Worm (Caenorhabditis elegans): ENCODE data around the gene pde-4.

pde-4 gene

ce11 chrII:7599357-7599756, 51.7 kb downstream of the pde-4 start, which contains the start of gene npp-21:
Gene npp-21 (plus strand): TSS chrII:7599657.
- no peak for TF ChIP-seq ceh-16 (tag; optimal IDR thresholded peaks at IDR 0.05)
- no peak for TF ChIP-seq jun-1 (tag; optimal IDR thresholded peaks at IDR 0.05)
- TF ChIP-seq nhr-11 (tag; optimal IDR thresholded peaks at IDR 0.05): no peak
- no peak for TF ChIP-seq pha-4 (tag; optimal IDR thresholded peaks at IDR 0.05)
- TF ChIP-seq hmg-11 (tag; optimal IDR thresholded peaks at IDR 0.05): no peak
- TF ChIP-seq elt-3 (tag; optimal IDR thresholded peaks at IDR 0.05): no peak
- no peak for TF ChIP-seq nhr-25 (tag; optimal IDR thresholded peaks at IDR 0.05)
- TF ChIP-seq R02D3.7 (tag; optimal IDR thresholded peaks at IDR 0.05): no peak
- no peak for TF ChIP-seq nhr-43 (tag; optimal IDR thresholded peaks at IDR 0.05; ENCODE audit: poor library complexity, severe bottlenecking)
- no peak for TF ChIP-seq lin-15B (tag; optimal IDR thresholded peaks at IDR 0.05)
- TF ChIP-seq skn-1 (tag; optimal IDR thresholded peaks at IDR 0.05): no peak
- TF ChIP-seq egl-27 (tag; optimal IDR thresholded peaks at IDR 0.05): no peak
- no peak for TF ChIP-seq daf-12 (tag; optimal IDR thresholded peaks at IDR 0.05)
- no peak for TF ChIP-seq nhr-23 (tag; optimal IDR thresholded peaks at IDR 0.05)
- TF ChIP-seq egl-5 (tag; optimal IDR thresholded peaks at IDR 0.05): no peak

- TF ChIP-seq elt-2 (tag; optimal IDR thresholded peaks at IDR 0.05) (peak; percentile 11), unc-62 (GFP tag; optimal IDR thresholded peaks at IDR 0.05) (no peak), ztf-11 (tag; optimal IDR thresholded peaks at IDR 0.05) (no peak)
Measured at ce11 chrII:7598702-7599314, 52.2 kb downstream of the pde-4 start, which contains the start of gene pgam-5. Gene pgam-5 (minus strand): TSS chrII:7598752.

- TF ChIP-seq ama-1 (optimal IDR thresholded peaks at IDR 0.05) (no peak), ceh-28 (tag; optimal IDR thresholded peaks at IDR 0.05) (no peak), nhr-77 (tag; optimal IDR thresholded peaks at IDR 0.05) (no peak), egl-27 (tag; optimal IDR thresholded peaks at IDR 0.05) (no peak), pha-4 (tag; optimal IDR thresholded peaks at IDR 0.05) (no peak), ceh-9 (tag; optimal IDR thresholded peaks at IDR 0.05) (no peak)
Measured at ce11 chrII:7594812-7595211, 56.2 kb downstream of the pde-4 start, which contains the start of gene syd-1. Gene syd-1 (minus strand): TSS chrII:7594912.

ce11 chrII:7594262-7594661, 56.8 kb downstream of the pde-4 start:
- TF ChIP-seq fkh-10 (GFP tag; optimal IDR thresholded peaks at IDR 0.05) (peak; percentile 79), ceh-16 (tag; optimal IDR thresholded peaks at IDR 0.05) (no peak), aly-2 (tag; optimal IDR thresholded peaks at IDR 0.05) (no peak), daf-12 (tag; optimal IDR thresholded peaks at IDR 0.05) (no peak), nhr-28 (tag; optimal IDR thresholded peaks at IDR 0.05) (no peak)

ce11 chrII:7593227-7593626, 57.8 kb downstream of the pde-4 start:
- TF ChIP-seq nhr-237 (tag; optimal IDR thresholded peaks at IDR 0.05) (no peak), ceh-16 (tag; optimal IDR thresholded peaks at IDR 0.05) (no peak), elt-1 (tag; optimal IDR thresholded peaks at IDR 0.05) (no peak), fkh-10 (GFP tag; optimal IDR thresholded peaks at IDR 0.05) (peak; percentile 38), fkh-2 (tag; optimal IDR thresholded peaks at IDR 0.05) (no peak), skn-1 (tag; optimal IDR thresholded peaks at IDR 0.05) (peak; percentile 50), tbx-2 (tag; optimal IDR thresholded peaks at IDR 0.05) (peak; percentile 20), hmg-11 (tag; optimal IDR thresholded peaks at IDR 0.05) (peak; percentile 35), egl-5 (tag; optimal IDR thresholded peaks at IDR 0.05) (no peak), nfya-1 (tag; optimal IDR thresholded peaks at IDR 0.05; ENCODE audit: insufficient read depth) (peak; percentile 55), ceh-9 (tag; optimal IDR thresholded peaks at IDR 0.05) (no peak), lin-39 (tag; optimal IDR thresholded peaks at IDR 0.05) (peak; percentile 28)

ce11 chrII:7588295-7588694, 62.8 kb downstream of the pde-4 start:
- no peak for TF ChIP-seq elt-3 (tag; optimal IDR thresholded peaks at IDR 0.05)
- no peak for TF ChIP-seq eor-1 (tag; optimal IDR thresholded peaks at IDR 0.05)
- no peak for TF ChIP-seq ceh-82 (tag; optimal IDR thresholded peaks at IDR 0.05)
- no peak for TF ChIP-seq zag-1 (tag; optimal IDR thresholded peaks at IDR 0.05)
